Worm (Caenorhabditis elegans): ENCODE measurements around the gene enri-1.

DNA sequence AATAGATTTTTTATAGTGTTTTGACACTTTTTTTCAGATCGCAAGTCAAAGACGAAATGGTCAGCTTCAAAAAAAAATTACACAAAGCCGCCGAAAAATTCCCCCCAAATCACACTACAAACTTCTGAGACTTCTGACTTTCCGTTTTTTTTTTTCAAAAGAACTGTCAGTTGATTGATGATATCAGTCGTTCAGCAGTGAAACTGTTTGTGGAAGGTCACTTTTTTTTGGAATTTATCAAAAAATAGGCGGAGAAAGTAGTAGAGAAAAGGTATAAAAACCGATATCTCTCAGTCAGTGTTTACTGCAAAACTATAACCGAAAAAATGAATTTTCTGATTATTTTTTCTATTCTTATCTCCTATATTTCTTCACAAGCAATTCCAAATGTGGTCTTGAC, 11.6 kb upstream of the enri-1 start, which contains the start of gene F43C11.3:
- no peak for TF ChIP-seq cog-1 (tag; optimal IDR thresholded peaks at IDR 0.05)
- no peak for TF ChIP-seq T22C8.4 (GFP tag; IDR thresholded peaks at IDR 0.05)
- TF ChIP-seq med-1 (GFP tag; optimal IDR thresholded peaks at IDR 0.05; ENCODE audit: insufficient read depth) = no peak
